Fruit fly (Drosophila melanogaster) whole organism, embryonic: Measurements from ENCODE around the gene CG31174.
A peak's percentile ranks its signal among the peaks of the same experiment; 100 is the strongest.

Experiments used
- Ada2b ChIP-seq: fragments of 200-800 bp; sonication (Bioruptor generic); IDR thresholded peaks from 2 replicates; pipeline ENCODE4 v1.3.6; 2022; ENCODE audit warnings: missing biosample characterization, missing genetic modification characterization
- CG10959 ChIP-seq: fragments of 200-800 bp; sonication (Bioruptor generic); IDR thresholded peaks from 2 replicates; pipeline ENCODE4 v1.3.6; 2022; ENCODE audit warnings: missing biosample characterization, missing genetic modification characterization
- CG11085 ChIP-seq: fragments of 200-800 bp; sonication (Bioruptor generic); IDR thresholded peaks from 2 replicates; pipeline ENCODE4 v1.3.6; 2022; ENCODE audit warnings: missing biosample characterization, missing genetic modification characterization
- CG13287 ChIP-seq: fragments of 200-800 bp; sonication (Bioruptor generic); IDR thresholded peaks from 2 replicates; pipeline ENCODE4 v1.3.6; 2022; ENCODE audit warnings: missing biosample characterization, missing genetic modification characterization; ENCODE audit not compliant: partially characterized antibody
- CG15073 ChIP-seq: fragments of 200-800 bp; sonication (Bioruptor generic); optimal IDR thresholded peaks from 2 replicates; lab custom pipeline; 2016; ENCODE audit warnings: missing biosample characterization, missing genetic modification characterization
- CG15269 ChIP-seq: fragments of 200-800 bp; sonication (Bioruptor generic); optimal IDR thresholded peaks from 2 replicates; lab custom pipeline; 2018; ENCODE audit warnings: missing biosample characterization, mild to moderate bottlenecking, missing genetic modification characterization, moderate library complexity
- CG17568 ChIP-seq: fragments of 200-800 bp; sonication (Bioruptor generic); optimal IDR thresholded peaks from 2 replicates; lab custom pipeline; 2018; ENCODE audit warnings: missing biosample characterization, mild to moderate bottlenecking, missing genetic modification characterization, moderate library complexity
- CG17912 ChIP-seq: fragments of 200-800 bp; sonication (Bioruptor generic); optimal IDR thresholded peaks from 2 replicates; lab custom pipeline; 2018; ENCODE audit warnings: missing biosample characterization, mild to moderate bottlenecking, missing genetic modification characterization
- CG2712 ChIP-seq: fragments of 200-800 bp; optimal IDR thresholded peaks from 3 replicates; lab custom pipeline; 2019; ENCODE audit warnings: missing biosample characterization, mild to moderate bottlenecking, missing genetic modification characterization, moderate library complexity
- CG32532 ChIP-seq: fragments of 200-800 bp; sonication (Bioruptor generic); IDR thresholded peaks from 2 replicates; pipeline ENCODE4 v1.3.6; 2022; ENCODE audit warnings: missing biosample characterization, missing genetic modification characterization
- CG3407 ChIP-seq: fragments of 200-800 bp; sonication (Bioruptor generic); optimal IDR thresholded peaks from 2 replicates; lab custom pipeline; 2018; ENCODE audit warnings: missing biosample characterization, mild to moderate bottlenecking, missing genetic modification characterization
- CG34422 ChIP-seq: fragments of 200-800 bp; sonication (Bioruptor generic); IDR thresholded peaks from 3 replicates; pipeline ENCODE4 v1.3.6; 2022; ENCODE audit warnings: missing biosample characterization, missing genetic modification characterization
- CG3847 ChIP-seq: fragments of 200-800 bp; sonication (Bioruptor generic); IDR thresholded peaks from 2 replicates; pipeline ENCODE4 v1.3.6; 2022; ENCODE audit warnings: missing biosample characterization, missing genetic modification characterization
- CG4424 ChIP-seq: fragments of 200-800 bp; sonication (Bioruptor generic); optimal IDR thresholded peaks from 3 replicates; lab custom pipeline; 2016; ENCODE audit warnings: missing biosample characterization, missing genetic modification characterization
- CG6254 ChIP-seq: fragments of 200-800 bp; sonication (Bioruptor generic); optimal IDR thresholded peaks from 3 replicates; lab custom pipeline; 2017; ENCODE audit warnings: mild to moderate bottlenecking, missing biosample characterization, missing genetic modification reagents, missing genetic modification characterization
- CG7357 ChIP-seq: fragments of 200-800 bp; sonication (Bioruptor generic); IDR thresholded peaks from 3 replicates; pipeline ENCODE4 v1.3.6; 2022; ENCODE audit warnings: missing biosample characterization, missing genetic modification characterization
- CG8478 ChIP-seq: fragments of >200 bp; optimal IDR thresholded peaks from 2 replicates; lab custom pipeline; 2018
- CG8944 ChIP-seq: fragments of 200-800 bp; sonication (Bioruptor generic); optimal IDR thresholded peaks from 3 replicates; lab custom pipeline; 2016; ENCODE audit warnings: missing biosample characterization, missing genetic modification characterization
- Chrac-16 ChIP-seq: fragments of 200-800 bp; sonication (Bioruptor generic); optimal IDR thresholded peaks from 3 replicates; lab custom pipeline; 2016; ENCODE audit warnings: missing biosample characterization, missing genetic modification characterization
- Dref ChIP-seq: fragments of 200-800 bp; sonication (Bioruptor generic); IDR thresholded peaks from 2 replicates; pipeline ENCODE4 v1.3.6; 2022; ENCODE audit warnings: missing biosample characterization, missing genetic modification characterization
- HLH4C ChIP-seq: fragments of 200-800 bp; sonication (Bioruptor generic); IDR thresholded peaks from 3 replicates; pipeline ENCODE4 v1.3.6; 2022; ENCODE audit warnings: missing biosample characterization, missing genetic modification characterization; ENCODE audit not compliant: partially characterized antibody
- Hr39 ChIP-seq: fragments of >200 bp; optimal IDR thresholded peaks from 2 replicates; lab custom pipeline; 2017
- Jarid2 ChIP-seq: fragments of 200-800 bp; sonication (Bioruptor generic); optimal IDR thresholded peaks from 3 replicates; lab custom pipeline; 2017; ENCODE audit warnings: mild to moderate bottlenecking, missing biosample characterization, missing genetic modification reagents, missing genetic modification characterization
- Lhr ChIP-seq: fragments of 200-800 bp; sonication (Bioruptor generic); optimal IDR thresholded peaks from 3 replicates; lab custom pipeline; 2017; ENCODE audit warnings: mild to moderate bottlenecking, missing biosample characterization, missing genetic modification reagents, missing genetic modification characterization
- MBD-R2 ChIP-seq: fragments of 200-800 bp; sonication (Bioruptor generic); IDR thresholded peaks from 2 replicates; pipeline ENCODE4 v1.3.6; 2022; ENCODE audit warnings: missing biosample characterization, missing genetic modification characterization
- Nf-YC ChIP-seq: fragments of 200-800 bp; optimal IDR thresholded peaks from 3 replicates; lab custom pipeline; 2019; ENCODE audit warnings: missing biosample characterization, mild to moderate bottlenecking, missing genetic modification characterization, moderate library complexity
- NfI ChIP-seq: fragments of 200-800 bp; sonication (Bioruptor generic); optimal IDR thresholded peaks from 3 replicates; lab custom pipeline; 2018; ENCODE audit warnings: missing biosample characterization, mild to moderate bottlenecking, missing genetic modification characterization, moderate library complexity
- Pdp1 ChIP-seq, 2 experiments: fragments of 200-800 bp; sonication (Bioruptor generic); optimal IDR thresholded peaks; 3 replicates each; lab custom pipeline; 2016; ENCODE audit warnings: missing biosample characterization in 2 of 2, missing genetic modification characterization in 2 of 2, mild to moderate bottlenecking in 1 of 2, moderate library complexity in 1 of 2
- Ptx1 ChIP-seq: fragments of 200-800 bp; sonication (Bioruptor generic); IDR thresholded peaks from 2 replicates; pipeline ENCODE4 v1.3.6; 2022; ENCODE audit warnings: missing biosample characterization, missing genetic modification characterization
- Rfx ChIP-seq: fragments of 200-800 bp; sonication (Bioruptor generic); IDR thresholded peaks from 2 replicates; pipeline ENCODE4 v1.3.6; 2022; ENCODE audit warnings: missing biosample characterization, missing genetic modification characterization
- Sry-β ChIP-seq: fragments of 200-800 bp; sonication (Bioruptor generic); optimal IDR thresholded peaks from 2 replicates; lab custom pipeline; 2018; ENCODE audit warnings: missing biosample characterization, mild to moderate bottlenecking, missing genetic modification characterization, moderate library complexity
- ase ChIP-seq: fragments of 200-800 bp; sonication (Bioruptor generic); IDR thresholded peaks from 3 replicates; pipeline ENCODE4 v1.3.6; 2022; ENCODE audit warnings: missing biosample characterization, missing genetic modification characterization
- ash1 ChIP-seq: fragments of 200-800 bp; sonication (Bioruptor generic); optimal IDR thresholded peaks from 2 replicates; lab custom pipeline; 2018; ENCODE audit warnings: missing biosample characterization, mild to moderate bottlenecking, missing genetic modification characterization
- ato ChIP-seq: fragments of 200-800 bp; sonication (Bioruptor generic); IDR thresholded peaks from 2 replicates; pipeline ENCODE4 v1.3.6; 2022; ENCODE audit warnings: missing biosample characterization, missing genetic modification characterization; ENCODE audit not compliant: partially characterized antibody
- bigmax ChIP-seq: fragments of 200-800 bp; sonication (Bioruptor generic); optimal IDR thresholded peaks from 2 replicates; lab custom pipeline; 2018; ENCODE audit warnings: missing biosample characterization, mild to moderate bottlenecking, missing genetic modification characterization
- cad ChIP-seq: fragments of >200 bp; optimal IDR thresholded peaks from 2 replicates; lab custom pipeline; 2017; ENCODE audit warnings: missing biosample characterization, missing genetic modification characterization
- crp ChIP-seq, 2 experiments: fragments of 200-800 bp; sonication (Bioruptor generic); optimal IDR thresholded peaks; 2 replicates in 1 of 2; 3 replicates in 1 of 2; lab custom pipeline; 2017; ENCODE audit warnings: missing biosample characterization in 2 of 2, missing genetic modification characterization in 2 of 2, mild to moderate bottlenecking in 1 of 2, moderate library complexity in 1 of 2
- ems ChIP-seq: fragments of 200-800 bp; sonication (Bioruptor generic); optimal IDR thresholded peaks from 3 replicates; lab custom pipeline; 2016; ENCODE audit warnings: missing biosample characterization, missing genetic modification characterization
- gce ChIP-seq: fragments of 200-800 bp; sonication (Bioruptor generic); IDR thresholded peaks from 3 replicates; pipeline ENCODE4 v1.3.6; 2022; ENCODE audit warnings: missing biosample characterization, missing genetic modification characterization
- hkb ChIP-seq, 2 experiments: fragments of 200-800 bp in 1 of 2; fragments of >200 bp in 1 of 2; sonication (Bioruptor generic) in 1 of 2; IDR thresholded peaks in 1 of 2; optimal IDR thresholded peaks in 1 of 2; 2 replicates each; pipeline versions ENCODE4 v1.3.6 to Lab custom; 2017 to 2022; ENCODE audit warnings: missing biosample characterization in 1 of 2, missing genetic modification characterization in 1 of 2
- jigr1 ChIP-seq: fragments of 200-800 bp; sonication (Bioruptor generic); IDR thresholded peaks from 3 replicates; pipeline ENCODE4 v1.3.6; 2022; ENCODE audit warnings: missing biosample characterization, missing genetic modification characterization
- lab ChIP-seq: fragments of 200-800 bp; sonication (Bioruptor generic); optimal IDR thresholded peaks from 3 replicates; lab custom pipeline; 2017; ENCODE audit warnings: missing biosample characterization, missing genetic modification characterization, mild to moderate bottlenecking, moderate library complexity, missing genetic modification reagents
- lov ChIP-seq, 2 experiments: fragments of 200-800 bp in 1 of 2; fragments of >200 bp in 1 of 2; sonication (Bioruptor generic) in 1 of 2; IDR thresholded peaks in 1 of 2; optimal IDR thresholded peaks in 1 of 2; 2 replicates in 1 of 2; 3 replicates in 1 of 2; pipeline versions ENCODE4 v1.3.6 to Lab custom; 2017 to 2022; ENCODE audit warnings: missing biosample characterization in 1 of 2, missing genetic modification characterization in 1 of 2
- pfk ChIP-seq: fragments of 200-800 bp; sonication (Bioruptor generic); optimal IDR thresholded peaks from 2 replicates; lab custom pipeline; 2018; ENCODE audit warnings: missing biosample characterization, mild to moderate bottlenecking, missing genetic modification characterization, moderate library complexity
- pzg ChIP-seq: fragments of 200-800 bp; sonication (Bioruptor generic); optimal IDR thresholded peaks from 3 replicates; lab custom pipeline; 2018; ENCODE audit warnings: missing biosample characterization, mild to moderate bottlenecking, missing genetic modification characterization, moderate library complexity
- ro ChIP-seq: fragments of 200-800 bp; sonication (Bioruptor generic); IDR thresholded peaks from 2 replicates; pipeline ENCODE4 v1.3.6; 2022; ENCODE audit warnings: missing biosample characterization, missing genetic modification characterization
- tgo ChIP-seq: fragments of 200-800 bp; sonication (Bioruptor generic); IDR thresholded peaks from 3 replicates; pipeline ENCODE4 v1.3.6; 2022; ENCODE audit warnings: missing biosample characterization, missing genetic modification characterization
- unpg ChIP-seq: fragments of 200-800 bp; sonication (Bioruptor generic); optimal IDR thresholded peaks from 3 replicates; lab custom pipeline; 2018; ENCODE audit warnings: missing biosample characterization, mild to moderate bottlenecking, missing genetic modification characterization, moderate library complexity
- vfl ChIP-seq: fragments of 200-800 bp; sonication (Bioruptor generic); optimal IDR thresholded peaks from 2 replicates; lab custom pipeline; 2016; ENCODE audit warnings: missing biosample characterization, missing genetic modification characterization

Gene CG31174

dm6 chr3R:21828785-21829486 is 40.4 kb downstream of the CG31174 start (continued):
- no peak for TF ChIP-seq vfl (GFP tag; lab: Kevin White, UChicago)
- TF ChIP-seq Ada2b (GFP tag; lab: Robert Waterston, UW): no peak
- no peak for TF ChIP-seq lov (optimal IDR thresholded peaks at IDR 0.05; lab: Kevin White, UChicago)
- 0 out of 3 replicates have a peak, but pooled peaks have one; percentile 37 for TF ChIP-seq lov (GFP tag; IDR thresholded peaks at IDR 0.05; lab: Robert Waterston, UW)
- TF ChIP-seq CG32532: no peak
- no peak for TF ChIP-seq pzg
- peak; percentile 5 for TF ChIP-seq CG15269 (tag; lab: Kevin White, UChicago)
- peak; percentile 7 for TF ChIP-seq ems (GFP tag; lab: Kevin White, UChicago)
- peak; percentile 50 for TF ChIP-seq Chrac-16 (GFP tag; lab: Kevin White, UChicago)
- TF ChIP-seq CG2712 (tag; lab: Kevin White, UChicago): peak; percentile 96
- no peak for TF ChIP-seq CG8944 (GFP tag; lab: Kevin White, UChicago)
- no peak; the same call in 2 of the 3 replicates for TF ChIP-seq ase (GFP tag; lab: Robert Waterston, UW)
- 0 out of 3 replicates have a peak, but pooled peaks have one; percentile 10 for TF ChIP-seq CG7357 (GFP tag; lab: Robert Waterston, UW)
- no peak for TF ChIP-seq Nf-YC (tag; lab: Kevin White, UChicago)
- peak; percentile 86 for TF ChIP-seq CG4424
- TF ChIP-seq ro (GFP tag; lab: Robert Waterston, UW): peak; percentile 35; the same call in 1 of the 2 replicates
- TF ChIP-seq CG3407: peak; percentile 76
- TF ChIP-seq Sry-β (GFP tag; lab: Kevin White, UChicago): peak; percentile 6
- no peak for TF ChIP-seq NfI (GFP tag; lab: Kevin White, UChicago)
- TF ChIP-seq unpg (GFP tag; lab: Kevin White, UChicago): peak; percentile 89
- no peak for TF ChIP-seq Hr39 (lab: Kevin White, UChicago)
- no peak for TF ChIP-seq CG11085 (GFP tag; lab: Robert Waterston, UW)
- no peak for TF ChIP-seq Dref (GFP tag; lab: Robert Waterston, UW)
- no peak for TF ChIP-seq Ptx1 (GFP tag; lab: Robert Waterston, UW)
- no peak for TF ChIP-seq hkb (optimal IDR thresholded peaks at IDR 0.05; lab: Kevin White, UChicago)
- peak; percentile 71 for TF ChIP-seq hkb (GFP tag; IDR thresholded peaks at IDR 0.05; lab: Robert Waterston, UW)
- peak; percentile 55; the same call in 2 of the 3 replicates for TF ChIP-seq CG34422 (GFP tag; lab: Robert Waterston, UW)
- TF ChIP-seq bigmax: no peak
- TF ChIP-seq Lhr: peak; percentile 33
- peak; percentile 45; the same call in 1 of the 3 replicates for TF ChIP-seq gce (GFP tag; lab: Robert Waterston, UW)
- TF ChIP-seq CG10959 (GFP tag; lab: Robert Waterston, UW): peak; percentile 74; the same call in 1 of the 2 replicates
- no peak for TF ChIP-seq MBD-R2 (GFP tag; lab: Robert Waterston, UW)
- no peak for TF ChIP-seq jigr1 (GFP tag; lab: Robert Waterston, UW)
- TF ChIP-seq crp (GFP tag; optimal IDR thresholded peaks at IDR 0.05; lab: Kevin White, UChicago): no peak
- TF ChIP-seq CG17568: peak; percentile 21
- no peak for TF ChIP-seq ato (GFP tag; lab: Robert Waterston, UW)
- TF ChIP-seq pfk (GFP tag; lab: Kevin White, UChicago): no peak
- no peak for TF ChIP-seq Rfx (GFP tag; lab: Robert Waterston, UW)
- peak; percentile 75 for TF ChIP-seq CG6254 (GFP tag; lab: Kevin White, UChicago)
- no peak for TF ChIP-seq CG17912 (GFP tag; lab: Kevin White, UChicago)
- TF ChIP-seq ash1: no peak
- no peak for TF ChIP-seq cad (GFP tag; lab: Kevin White, UChicago)
- no peak for TF ChIP-seq CG13287 (GFP tag; lab: Robert Waterston, UW)
- no peak for TF ChIP-seq Jarid2
- TF ChIP-seq CG15073 (GFP tag; lab: Kevin White, UChicago): no peak
- TF ChIP-seq lab (GFP tag; lab: Kevin White, UChicago): no peak
- TF ChIP-seq CG8478: no peak
- no peak for TF ChIP-seq HLH4C (GFP tag; lab: Robert Waterston, UW)
- peak in 1 of 2 experiments; percentile 22 for TF ChIP-seq Pdp1 (GFP tag; optimal IDR thresholded peaks at IDR 0.05; lab: Kevin White, UChicago)
- TF ChIP-seq CG3847 (GFP tag; lab: Robert Waterston, UW): no peak
- peak; percentile 52; the same call in 1 of the 3 replicates for TF ChIP-seq tgo (GFP tag; lab: Robert Waterston, UW)
